Worm (Caenorhabditis elegans) whole organism, young adult: Measurements from ENCODE around the gene Y7A5A.3.
A peak's percentile ranks its signal among the peaks of the same experiment; 100 is the strongest.

ENCODE experiments used
- B0019.2 ChIP-seq: fragments of 200-800 bp; sonication (Bioruptor generic); conservative IDR thresholded peaks from 2 replicates; pipeline ENCODE4 v1.3.6; 2022; ENCODE audit warnings: missing genetic modification reagents, missing genetic modification characterization, missing compliant biosample characterization
- B0035.1 ChIP-seq: sonication (generic microtip); optimal IDR thresholded peaks from 2 replicates; lab custom pipeline; 2016; ENCODE audit warnings: missing genetic modification characterization, mild to moderate bottlenecking, missing compliant biosample characterization, missing genotype, missing genetic modification reagents
- B0261.1 ChIP-seq: sonication (generic microtip); optimal IDR thresholded peaks from 2 replicates; lab custom pipeline; 2016; ENCODE audit warnings: mild to moderate bottlenecking, missing genetic modification characterization, moderate library complexity, missing compliant biosample characterization
- B0336.3 ChIP-seq: fragments of 200-800 bp; sonication (Bioruptor generic); IDR thresholded peaks from 2 replicates; pipeline ENCODE4 v1.3.6; 2022; ENCODE audit warnings: missing genetic modification characterization, missing compliant biosample characterization
- C17E4.6 ChIP-seq: fragments of 200-800 bp; sonication (Bioruptor generic); IDR thresholded peaks from 2 replicates; pipeline ENCODE4 v1.3.6; 2022; ENCODE audit warnings: missing genetic modification reagents, missing genetic modification characterization, missing compliant biosample characterization
- F10E7.11 ChIP-seq: sonication (generic microtip); optimal IDR thresholded peaks from 2 replicates; lab custom pipeline; 2017; ENCODE audit warnings: mild to moderate bottlenecking, missing genetic modification characterization, moderate library complexity, missing compliant biosample characterization
- F23B12.7 ChIP-seq: sonication (generic microtip); optimal IDR thresholded peaks from 2 replicates; lab custom pipeline; 2017; ENCODE audit warnings: missing genetic modification characterization, mild to moderate bottlenecking, missing compliant biosample characterization, antibody characterized with exemption, moderate library complexity; ENCODE audit not compliant: insufficient read depth
- F33H1.4 ChIP-seq: fragments of 200-800 bp; sonication (Bioruptor generic); IDR thresholded peaks from 2 replicates; pipeline ENCODE4 v1.3.6; 2022; ENCODE audit warnings: missing genetic modification reagents, missing genetic modification characterization, missing compliant biosample characterization
- F39B2.1 ChIP-seq: fragments of 200-800 bp; sonication (Bioruptor generic); IDR thresholded peaks from 2 replicates; pipeline ENCODE4 v1.3.6; 2022; ENCODE audit warnings: missing genetic modification reagents, missing genetic modification characterization, missing compliant biosample characterization
- F55B11.4 ChIP-seq: sonication (generic microtip); optimal IDR thresholded peaks from 2 replicates; lab custom pipeline; 2016; ENCODE audit warnings: missing compliant biosample characterization, missing genetic modification characterization, borderline replicate concordance; ENCODE audit not compliant: insufficient read depth
- F57C9.4 ChIP-seq: sonication (generic microtip); optimal IDR thresholded peaks from 2 replicates; lab custom pipeline; 2017; ENCODE audit warnings: mild to moderate bottlenecking, missing genetic modification characterization, missing compliant biosample characterization
- T07F8.4 ChIP-seq: sonication (generic microtip); optimal IDR thresholded peaks from 2 replicates; lab custom pipeline; 2016; ENCODE audit warnings: mild to moderate bottlenecking, missing genetic modification characterization, moderate library complexity, missing compliant biosample characterization
- T26A5.8 ChIP-seq: sonication (generic microtip); optimal IDR thresholded peaks from 2 replicates; lab custom pipeline; 2016; ENCODE audit warnings: missing genetic modification characterization, missing compliant biosample characterization
- Y53F4B.3 ChIP-seq: fragments of 200-800 bp; sonication (Bioruptor generic); IDR thresholded peaks from 2 replicates; pipeline ENCODE4 v1.3.6; 2022; ENCODE audit warnings: missing genetic modification reagents, missing genetic modification characterization, missing compliant biosample characterization
- Y56A3A.18 ChIP-seq: fragments of 200-800 bp; sonication (Bioruptor generic); IDR thresholded peaks from 2 replicates; pipeline ENCODE4 v1.3.6; 2022; ENCODE audit warnings: missing genetic modification reagents, missing genetic modification characterization, missing compliant biosample characterization
- Y67H2A.10 ChIP-seq: fragments of 200-800 bp; sonication (Bioruptor generic); conservative IDR thresholded peaks from 2 replicates; pipeline ENCODE4 v1.3.6; 2022; ENCODE audit warnings: missing genetic modification reagents, missing genetic modification characterization, missing compliant biosample characterization
- Y79H2A.3 ChIP-seq: fragments of 200-800 bp; sonication (Bioruptor generic); conservative IDR thresholded peaks from 2 replicates; pipeline ENCODE4 v1.3.6; 2022; ENCODE audit warnings: missing genetic modification reagents, missing genetic modification characterization, missing compliant biosample characterization
- aptf-3 ChIP-seq: fragments of 200-800 bp; sonication (Bioruptor generic); IDR thresholded peaks from 2 replicates; pipeline ENCODE4 v1.3.6; 2022; ENCODE audit warnings: missing genetic modification characterization, missing compliant biosample characterization
- cebp-2 ChIP-seq: fragments of 200-800 bp; sonication (Bioruptor generic); IDR thresholded peaks from 2 replicates; pipeline ENCODE4 v1.3.6; 2022; ENCODE audit warnings: missing genetic modification characterization, missing compliant biosample characterization
- ceh-27 ChIP-seq: fragments of 200-800 bp; sonication (Bioruptor generic); optimal IDR thresholded peaks from 2 replicates; lab custom pipeline; 2018; ENCODE audit warnings: mild to moderate bottlenecking, missing genetic modification characterization, moderate library complexity, missing compliant biosample characterization
- chd-7 ChIP-seq: sonication (generic microtip); optimal IDR thresholded peaks from 2 replicates; lab custom pipeline; 2016; ENCODE audit warnings: mild to moderate bottlenecking, missing genetic modification characterization, moderate library complexity, missing compliant biosample characterization
- die-1 ChIP-seq: sonication (generic microtip); optimal IDR thresholded peaks from 2 replicates; lab custom pipeline; 2016; ENCODE audit warnings: missing genotype, mild to moderate bottlenecking, missing genetic modification characterization, missing compliant biosample characterization
- dox-1 ChIP-seq: fragments of 200-800 bp; sonication (Bioruptor generic); IDR thresholded peaks from 2 replicates; pipeline ENCODE4 v1.3.6; 2022; ENCODE audit warnings: missing genetic modification reagents, missing genetic modification characterization, missing compliant biosample characterization
- dpff-1 ChIP-seq: sonication (generic microtip); optimal IDR thresholded peaks from 2 replicates; lab custom pipeline; 2017; ENCODE audit warnings: mild to moderate bottlenecking, missing genetic modification characterization, missing compliant biosample characterization
- dpl-1 ChIP-seq: fragments of 150-350 bp; optimal IDR thresholded peaks from 2 replicates; lab custom pipeline; 2014; ENCODE audit warnings: missing biosample characterization, missing genetic modification reagents, missing genetic modification characterization
- egrh-3 ChIP-seq: fragments of 200-800 bp; sonication (Bioruptor generic); IDR thresholded peaks from 2 replicates; pipeline ENCODE4 v1.3.6; 2022; ENCODE audit warnings: missing genetic modification reagents, missing genetic modification characterization, missing compliant biosample characterization
- him-1 ChIP-seq: sonication (generic microtip); optimal IDR thresholded peaks from 2 replicates; lab custom pipeline; 2016; ENCODE audit warnings: missing genotype, missing genetic modification reagents, missing genetic modification characterization, missing compliant biosample characterization
- hlh-26 ChIP-seq: fragments of 200-800 bp; sonication (Bioruptor generic); conservative IDR thresholded peaks from 2 replicates; pipeline ENCODE4 v1.3.6; 2022; ENCODE audit warnings: missing genetic modification reagents, missing genetic modification characterization, missing compliant biosample characterization
- hmg-20 ChIP-seq: fragments of 200-800 bp; sonication (Bioruptor generic); IDR thresholded peaks from 2 replicates; pipeline ENCODE4 v1.3.6; 2022; ENCODE audit warnings: missing genetic modification reagents, missing genetic modification characterization, missing compliant biosample characterization
- hsf-1 ChIP-seq: fragments of 200-800 bp; sonication (Bioruptor generic); IDR thresholded peaks from 2 replicates; pipeline ENCODE4 v1.3.6; 2022; ENCODE audit warnings: missing genetic modification reagents, missing genetic modification characterization, missing compliant biosample characterization
- lag-1 ChIP-seq: fragments of 200-800 bp; sonication (Bioruptor generic); IDR thresholded peaks from 2 replicates; pipeline ENCODE4 v1.3.6; 2022; ENCODE audit warnings: missing genetic modification reagents, missing genetic modification characterization, missing compliant biosample characterization
- let-607 ChIP-seq, 2 experiments: fragments of 200-800 bp in 1 of 2; sonication (Bioruptor generic) in 1 of 2; sonication (generic microtip) in 1 of 2; optimal IDR thresholded peaks; 2 replicates each; lab custom pipeline; 2016 to 2018; ENCODE audit warnings: mild to moderate bottlenecking in 2 of 2, missing compliant biosample characterization in 2 of 2, missing genetic modification characterization in 2 of 2, moderate library complexity in 2 of 2, missing genotype in 1 of 2
- lin-40 ChIP-seq: sonication (generic microtip); optimal IDR thresholded peaks from 2 replicates; lab custom pipeline; 2016; ENCODE audit warnings: missing genetic modification characterization, mild to moderate bottlenecking, missing compliant biosample characterization, missing genotype, missing genetic modification reagents
- lsy-27 ChIP-seq: sonication (generic microtip); optimal IDR thresholded peaks from 2 replicates; lab custom pipeline; 2017; ENCODE audit warnings: missing genetic modification characterization, mild to moderate bottlenecking, missing compliant biosample characterization, antibody characterized with exemption, missing genotype, borderline replicate concordance; ENCODE audit not compliant: insufficient read depth
- madf-8 ChIP-seq: fragments of 200-800 bp; sonication (Bioruptor generic); conservative IDR thresholded peaks from 2 replicates; pipeline ENCODE4 v1.3.6; 2022; ENCODE audit warnings: missing genetic modification reagents, missing genetic modification characterization, missing compliant biosample characterization
- mes-4 ChIP-seq: sonication (generic microtip); optimal IDR thresholded peaks from 2 replicates; lab custom pipeline; 2016; ENCODE audit warnings: missing genotype, missing genetic modification characterization, missing compliant biosample characterization
- nfya-1 ChIP-seq: sonication (generic microtip); optimal IDR thresholded peaks from 2 replicates; lab custom pipeline; 2017; ENCODE audit warnings: antibody characterized with exemption, missing compliant biosample characterization, missing genetic modification characterization, borderline replicate concordance; ENCODE audit not compliant: insufficient read depth
- nhr-27 ChIP-seq: fragments of 200-800 bp; sonication (Bioruptor generic); optimal IDR thresholded peaks from 2 replicates; lab custom pipeline; 2018; ENCODE audit warnings: mild to moderate bottlenecking, missing genetic modification characterization, moderate library complexity, missing compliant biosample characterization
- nhr-80 ChIP-seq: sonication (generic microtip); optimal IDR thresholded peaks from 2 replicates; lab custom pipeline; 2016; ENCODE audit warnings: missing genetic modification characterization, missing compliant biosample characterization
- nhr-90 ChIP-seq: sonication (generic microtip); optimal IDR thresholded peaks from 2 replicates; lab custom pipeline; 2016; ENCODE audit warnings: missing genotype, mild to moderate bottlenecking, missing genetic modification characterization, missing compliant biosample characterization
- repo-1 ChIP-seq: sonication (generic microtip); optimal IDR thresholded peaks from 2 replicates; lab custom pipeline; 2017; ENCODE audit warnings: mild to moderate bottlenecking, missing genetic modification characterization, missing compliant biosample characterization
- rpc-1 ChIP-seq, 2 experiments: fragments of 150-350 bp in 1 of 2; sonication (generic microtip) in 1 of 2; optimal IDR thresholded peaks; 2 replicates each; lab custom pipeline; 2014 to 2018; ENCODE audit warnings: missing biosample characterization in 1 of 2, missing genetic modification characterization in 1 of 2, missing genetic modification reagents in 1 of 2, missing genotype in 1 of 2
- snpc-1.3 ChIP-seq: sonication (generic microtip); optimal IDR thresholded peaks from 2 replicates; lab custom pipeline; 2017; ENCODE audit warnings: missing genetic modification characterization, mild to moderate bottlenecking, missing compliant biosample characterization, antibody characterized with exemption, moderate library complexity, missing genotype, missing genetic modification reagents; ENCODE audit not compliant: insufficient read depth
- tlf-1 ChIP-seq: fragments of 200-800 bp; sonication (Bioruptor generic); optimal IDR thresholded peaks from 2 replicates; lab custom pipeline; 2018; ENCODE audit warnings: mild to moderate bottlenecking, missing genetic modification characterization, missing compliant biosample characterization
- xnd-1 ChIP-seq: sonication (generic microtip); optimal IDR thresholded peaks from 2 replicates; lab custom pipeline; 2016; ENCODE audit warnings: missing genotype, missing genetic modification reagents, missing genetic modification characterization, missing compliant biosample characterization
- zfh-2 ChIP-seq: fragments of 200-800 bp; sonication (Bioruptor generic); conservative IDR thresholded peaks from 2 replicates; pipeline ENCODE4 v1.3.6; 2022; ENCODE audit warnings: missing genetic modification reagents, missing genetic modification characterization, missing compliant biosample characterization
- ztf-25 ChIP-seq: fragments of 200-800 bp; sonication (Bioruptor generic); IDR thresholded peaks from 2 replicates; pipeline ENCODE4 v1.3.6; 2022; ENCODE audit warnings: missing genetic modification reagents, missing genetic modification characterization, missing compliant biosample characterization
- ztf-26 ChIP-seq: sonication (generic microtip); optimal IDR thresholded peaks from 2 replicates; lab custom pipeline; 2017; ENCODE audit warnings: missing genetic modification characterization, missing compliant biosample characterization
- ztf-28 ChIP-seq: fragments of 200-800 bp; sonication (Bioruptor generic); IDR thresholded peaks from 2 replicates; pipeline ENCODE4 v1.3.6; 2022; ENCODE audit warnings: missing genetic modification reagents, missing genetic modification characterization, missing compliant biosample characterization

Gene Y7A5A.3

ce11 chrX:15796633-15797032 is 12.2 kb upstream of the Y7A5A.3 start (continued):
- TF ChIP-seq C17E4.6 (GFP tag; lab: Robert Waterston, UW) = no peak
- TF ChIP-seq ztf-28 (GFP tag; lab: Robert Waterston, UW) = no peak
- TF ChIP-seq snpc-1.3 (tag; lab: Kevin White, UChicago) = no peak
- TF ChIP-seq zfh-2 (GFP tag; lab: Robert Waterston, UW) = no peak
- no peak for TF ChIP-seq repo-1 (tag; lab: Kevin White, UChicago)
- TF ChIP-seq ztf-26 (tag; lab: Kevin White, UChicago) = peak; percentile 78
- no peak for TF ChIP-seq lin-40
- peak; percentile 61 for TF ChIP-seq rpc-1 (optimal IDR thresholded peaks at IDR 0.05; lab: Kevin White, UChicago)
- peak; percentile 74 for TF ChIP-seq rpc-1 (tag; optimal IDR thresholded peaks at IDR 0.05; lab: Kevin White, UChicago)
- no peak for TF ChIP-seq B0019.2 (GFP tag; lab: Robert Waterston, UW)
- TF ChIP-seq lag-1 (GFP tag; lab: Robert Waterston, UW) = no peak
- no peak for TF ChIP-seq T26A5.8 (tag; lab: Kevin White, UChicago)
- no peak for TF ChIP-seq madf-8 (GFP tag; lab: Robert Waterston, UW)
- no peak for TF ChIP-seq B0035.1
- no peak for TF ChIP-seq hmg-20 (GFP tag; lab: Robert Waterston, UW)
- TF ChIP-seq egrh-3 (GFP tag; lab: Robert Waterston, UW) = no peak
- no peak for TF ChIP-seq nhr-80 (tag; lab: Kevin White, UChicago)
- no peak for TF ChIP-seq ztf-25 (GFP tag; lab: Robert Waterston, UW)
- TF ChIP-seq dpl-1 = no peak
- TF ChIP-seq Y56A3A.18 = no peak
- TF ChIP-seq hsf-1 (GFP tag; lab: Robert Waterston, UW) = no peak
- TF ChIP-seq B0336.3 (GFP tag; lab: Robert Waterston, UW) = no peak
- TF ChIP-seq tlf-1 (GFP tag; lab: Kevin White, UChicago) = no peak
- TF ChIP-seq nhr-90 = no peak
- no peak for TF ChIP-seq hlh-26 (GFP tag; lab: Robert Waterston, UW)
- no peak for TF ChIP-seq ceh-27 (GFP tag; lab: Kevin White, UChicago)
- no peak for TF ChIP-seq xnd-1
- TF ChIP-seq chd-7 (tag; lab: Kevin White, UChicago) = no peak
- TF ChIP-seq nhr-27 = no peak
- no peak for TF ChIP-seq F57C9.4 (tag; lab: Kevin White, UChicago)
- TF ChIP-seq lsy-27 (tag; lab: Kevin White, UChicago) = no peak
- no peak for TF ChIP-seq T07F8.4
- no peak for TF ChIP-seq Y79H2A.3 (GFP tag; lab: Robert Waterston, UW)
- no peak for TF ChIP-seq F55B11.4
- TF ChIP-seq nfya-1 (tag; lab: Kevin White, UChicago) = no peak
- no peak for TF ChIP-seq dpff-1
- no peak for TF ChIP-seq F23B12.7 (tag; lab: Kevin White, UChicago)
- TF ChIP-seq let-607 (tag; optimal IDR thresholded peaks at IDR 0.05; lab: Kevin White, UChicago) = no peak
- no peak for TF ChIP-seq Y67H2A.10 (GFP tag; lab: Robert Waterston, UW)
- TF ChIP-seq cebp-2 = no peak
- TF ChIP-seq B0261.1 = peak; percentile 66
- TF ChIP-seq die-1 (tag; lab: Kevin White, UChicago) = peak; percentile 11
- TF ChIP-seq him-1 (tag; lab: Kevin White, UChicago) = peak; percentile 4
- no peak for TF ChIP-seq F33H1.4 (GFP tag; lab: Robert Waterston, UW)
- no peak for TF ChIP-seq F10E7.11
- no peak for TF ChIP-seq mes-4 (tag; lab: Kevin White, UChicago)
- no peak for TF ChIP-seq Y53F4B.3 (GFP tag; lab: Robert Waterston, UW)
- TF ChIP-seq aptf-3 (GFP tag; lab: Robert Waterston, UW) = no peak
- TF ChIP-seq dox-1 (GFP tag; lab: Robert Waterston, UW) = peak; percentile 33; the same call in 1 of the 2 replicates
- no peak for TF ChIP-seq F39B2.1 (GFP tag; lab: Robert Waterston, UW)
